Fruit fly (Drosophila melanogaster): ENCODE data around the gene CG13901.

The CG13901 gene

dm6 chr3L:818438-819138 is 19.0 kb downstream of the CG13901 start (continued):
- TF ChIP-seq tup (GFP tag; optimal IDR thresholded peaks at IDR 0.05) (no peak), CG9932 (GFP tag; IDR thresholded peaks at IDR 0.05) (no peak), vnd (GFP tag; IDR thresholded peaks at IDR 0.05; ENCODE audit: partially characterized antibody) (no peak), CG9727 (GFP tag; optimal IDR thresholded peaks at IDR 0.05) (no peak), CG18764 (GFP tag; optimal IDR thresholded peaks at IDR 0.05) (no peak), Lhr (GFP tag; optimal IDR thresholded peaks at IDR 0.05) (no peak), Dip3 (GFP tag; optimal IDR thresholded peaks at IDR 0.05) (no peak), CG34422 (GFP tag; IDR thresholded peaks at IDR 0.05) (0 out of 3 replicates have a peak, but pooled peaks have one; percentile 44), CG10147 (GFP tag; optimal IDR thresholded peaks at IDR 0.05) (no peak), CG14710 (tag; optimal IDR thresholded peaks at IDR 0.05) (no peak), Mad (GFP tag; optimal IDR thresholded peaks at IDR 0.05) (no peak), D (optimal IDR thresholded peaks at IDR 0.05) (no peak), D (GFP tag; optimal IDR thresholded peaks at IDR 0.05) (no peak), sens-2 (GFP tag; IDR thresholded peaks at IDR 0.05) (no peak), CG11398 (GFP tag; optimal IDR thresholded peaks at IDR 0.05) (no peak), chn (GFP tag; optimal IDR thresholded peaks at IDR 0.05) (no peak), kay (GFP tag; optimal IDR thresholded peaks at IDR 0.05) (no peak), CG6765 (GFP tag; optimal IDR thresholded peaks at IDR 0.05) (no peak), yki (optimal IDR thresholded peaks at IDR 0.05) (no peak), CG18619 (GFP tag; optimal IDR thresholded peaks at IDR 0.05) (no peak), NC2α (GFP tag; optimal IDR thresholded peaks at IDR 0.05) (no peak), crp (GFP tag; optimal IDR thresholded peaks at IDR 0.05) (no peak), Doc2 (GFP tag; IDR thresholded peaks at IDR 0.05) (no peak), Neu2 (GFP tag; optimal IDR thresholded peaks at IDR 0.05; ENCODE audit: borderline replicate concordance) (no peak), CG2875 (GFP tag; optimal IDR thresholded peaks at IDR 0.05) (no peak), CG10431 (GFP tag; optimal IDR thresholded peaks at IDR 0.05) (no peak), CrebB (tag; optimal IDR thresholded peaks at IDR 0.05) (no peak), Bgb (GFP tag; IDR thresholded peaks at IDR 0.05; ENCODE audit: partially characterized antibody) (no peak), Dad (GFP tag; optimal IDR thresholded peaks at IDR 0.05) (no peak), fd102C (GFP tag; optimal IDR thresholded peaks at IDR 0.05) (no peak), az2 (GFP tag; optimal IDR thresholded peaks at IDR 0.05) (no peak), CG1647 (GFP tag; optimal IDR thresholded peaks at IDR 0.05) (no peak), Opbp (GFP tag; IDR thresholded peaks at IDR 0.05; ENCODE audit: partially characterized antibody) (no peak), org-1 (GFP tag; optimal IDR thresholded peaks at IDR 0.05) (no peak), ftz-f1 (GFP tag; optimal IDR thresholded peaks at IDR 0.05) (no peak), fru (optimal IDR thresholded peaks at IDR 0.05) (no peak), shn (GFP tag; optimal IDR thresholded peaks at IDR 0.05) (no peak), dpn (GFP tag; optimal IDR thresholded peaks at IDR 0.05) (peak in 1 of 2 experiments; percentile 1), CG6272 (GFP tag; IDR thresholded peaks at IDR 0.05) (no peak), Dll (GFP tag; IDR thresholded peaks at IDR 0.05; ENCODE audit: partially characterized antibody) (no peak), sob (GFP tag; IDR thresholded peaks at IDR 0.05) (no peak), CG5180 (GFP tag; optimal IDR thresholded peaks at IDR 0.05) (no peak), abd-A (tag; optimal IDR thresholded peaks at IDR 0.05) (no peak), CG3163 (GFP tag; optimal IDR thresholded peaks at IDR 0.05) (no peak), CG1603 (tag; optimal IDR thresholded peaks at IDR 0.05) (peak; percentile 34), slou (GFP tag; optimal IDR thresholded peaks at IDR 0.05) (no peak), otp (GFP tag; IDR thresholded peaks at IDR 0.05) (no peak), Dfd (GFP tag; optimal IDR thresholded peaks at IDR 0.05) (no peak), CG12299 (tag; optimal IDR thresholded peaks at IDR 0.05) (no peak), Sry-δ (GFP tag; optimal IDR thresholded peaks at IDR 0.05) (no peak), CG8765 (GFP tag; IDR thresholded peaks at IDR 0.05) (no peak)

Measured in whole organism, embryonic.